Worm (Caenorhabditis elegans) whole organism, L1 larva: Measurements from ENCODE around the gene actl-1.

Source experiments
- C04F5.9 ChIP-seq: sonication (generic microtip); optimal IDR thresholded peaks from 2 replicates; lab custom pipeline; 2016; ENCODE audit warnings: missing genetic modification characterization, missing compliant biosample characterization
- Y116A8C.19 ChIP-seq: sonication (generic microtip); optimal IDR thresholded peaks from 2 replicates; lab custom pipeline; 2016; ENCODE audit warnings: missing compliant biosample characterization, missing genetic modification characterization, borderline replicate concordance
- aha-1 ChIP-seq: fragments of 150-350 bp; optimal IDR thresholded peaks from 2 replicates; lab custom pipeline; 2014; ENCODE audit warnings: missing biosample characterization, missing genetic modification characterization
- aly-2 ChIP-seq: fragments of 150-350 bp; optimal IDR thresholded peaks from 2 replicates; lab custom pipeline; 2014; ENCODE audit warnings: missing biosample characterization, missing genetic modification characterization
- blmp-1 ChIP-seq: fragments of 150-350 bp; optimal IDR thresholded peaks from 2 replicates; lab custom pipeline; 2014; ENCODE audit warnings: missing biosample characterization, missing genetic modification characterization
- ceh-8 ChIP-seq: fragments of 200-800 bp; sonication (Bioruptor generic); optimal IDR thresholded peaks from 2 replicates; lab custom pipeline; 2018; ENCODE audit warnings: mild to moderate bottlenecking, missing genetic modification characterization, moderate library complexity, missing compliant biosample characterization
- ceh-88 ChIP-seq: fragments of 200-800 bp; sonication (Bioruptor generic); IDR thresholded peaks from 2 replicates; pipeline ENCODE4 v1.3.6; 2022; ENCODE audit warnings: missing genetic modification characterization, missing compliant biosample characterization
- ceh-90 ChIP-seq: sonication (generic microtip); optimal IDR thresholded peaks from 2 replicates; lab custom pipeline; 2016; ENCODE audit warnings: missing genetic modification characterization, missing compliant biosample characterization
- ces-1 ChIP-seq: fragments of 150-350 bp; optimal IDR thresholded peaks from 2 replicates; lab custom pipeline; 2014; ENCODE audit warnings: missing biosample characterization, missing genetic modification reagents, missing genetic modification characterization
- dpl-1 ChIP-seq, 3 experiments: fragments of 150-350 bp in 2 of 3; sonication (generic microtip) in 1 of 3; optimal IDR thresholded peaks; 2 replicates each; lab custom pipeline; 2014 to 2017; ENCODE audit warnings: missing biosample characterization in 3 of 3, missing genetic modification characterization in 3 of 3, missing genetic modification reagents in 3 of 3
- efl-1 ChIP-seq, 4 experiments: fragments of 150-350 bp; optimal IDR thresholded peaks in 3 of 4; peaks in 1 of 4; 1 replicate in 1 of 4; 2 replicates in 3 of 4; lab custom pipeline; 2014; ENCODE audit warnings: missing biosample characterization in 2 of 4, missing genetic modification characterization in 2 of 4, missing genetic modification reagents in 2 of 4
- efl-3 ChIP-seq: fragments of 200-800 bp; sonication (Bioruptor generic); optimal IDR thresholded peaks from 2 replicates; lab custom pipeline; 2018; ENCODE audit warnings: mild to moderate bottlenecking, missing genetic modification characterization, missing compliant biosample characterization
- egl-13 ChIP-seq: sonication (generic microtip); optimal IDR thresholded peaks from 2 replicates; lab custom pipeline; 2016; ENCODE audit warnings: missing genotype, missing genetic modification reagents, missing genetic modification characterization, missing compliant biosample characterization
- elt-2 ChIP-seq: sonication (generic microtip); optimal IDR thresholded peaks from 2 replicates; lab custom pipeline; 2016; ENCODE audit warnings: missing genetic modification characterization, mild to moderate bottlenecking, inconsistent platforms, missing compliant biosample characterization, missing genetic modification reagents
- fos-1 ChIP-seq: fragments of 150-350 bp; optimal IDR thresholded peaks from 2 replicates; lab custom pipeline; 2014; ENCODE audit warnings: missing biosample characterization, missing genetic modification characterization
- hlh-4 ChIP-seq: sonication (generic microtip); optimal IDR thresholded peaks from 2 replicates; lab custom pipeline; 2016; ENCODE audit warnings: mild to moderate bottlenecking, missing genetic modification characterization, missing compliant biosample characterization
- hpl-2 ChIP-seq: fragments of 150-350 bp; optimal IDR thresholded peaks from 2 replicates; lab custom pipeline; 2014; ENCODE audit warnings: missing biosample characterization, missing genetic modification reagents, missing genetic modification characterization
- isw-1 ChIP-seq: fragments of 200-800 bp; sonication (Bioruptor generic); IDR thresholded peaks from 2 replicates; pipeline ENCODE4 v1.3.6; 2022; ENCODE audit warnings: missing genetic modification characterization, missing compliant biosample characterization
- lin-13 ChIP-seq: fragments of 150-350 bp; optimal IDR thresholded peaks from 2 replicates; lab custom pipeline; 2014; ENCODE audit warnings: missing biosample characterization, missing genetic modification reagents, missing genetic modification characterization
- lin-15B ChIP-seq: fragments of 150-350 bp; sonication (generic microtip); optimal IDR thresholded peaks from 3 replicates; lab custom pipeline; 2014; ENCODE audit warnings: missing biosample characterization, missing genetic modification characterization
- mab-9 ChIP-seq: fragments of 200-800 bp; sonication (Bioruptor generic); IDR thresholded peaks from 2 replicates; pipeline ENCODE4 v1.3.6; 2022; ENCODE audit warnings: missing genetic modification reagents, missing genetic modification characterization, missing compliant biosample characterization
- mef-2 ChIP-seq: fragments of 150-350 bp; optimal IDR thresholded peaks from 2 replicates; lab custom pipeline; 2014; ENCODE audit warnings: missing biosample characterization, missing genetic modification characterization
- nhr-12 ChIP-seq: sonication (generic microtip); optimal IDR thresholded peaks from 2 replicates; lab custom pipeline; 2017; ENCODE audit warnings: missing biosample characterization, missing genetic modification characterization
- nhr-237 ChIP-seq: fragments of 150-350 bp; optimal IDR thresholded peaks from 2 replicates; lab custom pipeline; 2014; ENCODE audit warnings: missing biosample characterization, missing genetic modification characterization
- nhr-47 ChIP-seq: sonication (generic microtip); optimal IDR thresholded peaks from 2 replicates; lab custom pipeline; 2016; ENCODE audit warnings: mild to moderate bottlenecking, missing genetic modification characterization, moderate library complexity, missing compliant biosample characterization
- nhr-84 ChIP-seq: sonication (generic microtip); optimal IDR thresholded peaks from 2 replicates; lab custom pipeline; 2017; ENCODE audit warnings: missing biosample characterization, missing genetic modification characterization
- nhr-85 ChIP-seq: sonication (generic microtip); peaks from one replicate; lab custom pipeline; 2016; ENCODE audit warnings: missing genetic modification characterization, inconsistent platforms, missing compliant biosample characterization
- rnt-1 ChIP-seq: sonication (generic microtip); optimal IDR thresholded peaks from 2 replicates; lab custom pipeline; 2016; ENCODE audit warnings: mild to moderate bottlenecking, missing genetic modification characterization, moderate library complexity, missing compliant biosample characterization
- skn-1 ChIP-seq: fragments of 150-350 bp; optimal IDR thresholded peaks from 2 replicates; lab custom pipeline; 2014; ENCODE audit warnings: missing biosample characterization, missing genetic modification characterization
- snpc-4 ChIP-seq: fragments of 150-350 bp; optimal IDR thresholded peaks from 2 replicates; lab custom pipeline; 2014; ENCODE audit warnings: missing biosample characterization, missing genetic modification characterization
- sox-4 ChIP-seq: sonication (generic microtip); optimal IDR thresholded peaks from 2 replicates; lab custom pipeline; 2016; ENCODE audit warnings: missing genetic modification characterization, missing compliant biosample characterization
- sptf-1 ChIP-seq: fragments of 150-350 bp; optimal IDR thresholded peaks from 2 replicates; lab custom pipeline; 2014; ENCODE audit warnings: missing biosample characterization, missing genetic modification characterization
- swsn-7 ChIP-seq: sonication (generic microtip); optimal IDR thresholded peaks from 2 replicates; lab custom pipeline; 2016; ENCODE audit warnings: missing genetic modification characterization, missing compliant biosample characterization
- tbx-2 ChIP-seq: sonication (generic microtip); optimal IDR thresholded peaks from 2 replicates; lab custom pipeline; 2016; ENCODE audit warnings: missing genetic modification characterization, missing compliant biosample characterization
- tlp-1 ChIP-seq: fragments of 150-350 bp; optimal IDR thresholded peaks from 2 replicates; lab custom pipeline; 2014; ENCODE audit warnings: missing biosample characterization, missing genetic modification characterization
- unc-30 ChIP-seq: sonication (generic microtip); optimal IDR thresholded peaks from 2 replicates; lab custom pipeline; 2017; ENCODE audit warnings: missing biosample characterization, missing genetic modification characterization
- unc-62 ChIP-seq: fragments of 150-350 bp; optimal IDR thresholded peaks from 2 replicates; lab custom pipeline; 2014; ENCODE audit warnings: missing biosample characterization, missing genetic modification reagents, missing genetic modification characterization
- vab-15 ChIP-seq: sonication (generic microtip); optimal IDR thresholded peaks from 2 replicates; lab custom pipeline; 2017; ENCODE audit warnings: missing genotype, mild to moderate bottlenecking, missing genetic modification characterization, missing compliant biosample characterization
- zag-1 ChIP-seq: fragments of 150-350 bp; optimal IDR thresholded peaks from 2 replicates; lab custom pipeline; 2014; ENCODE audit warnings: missing biosample characterization, missing genetic modification characterization
- zip-4 ChIP-seq: fragments of 200-800 bp; sonication (Bioruptor generic); optimal IDR thresholded peaks from 2 replicates; lab custom pipeline; 2018; ENCODE audit warnings: mild to moderate bottlenecking, missing genetic modification characterization, moderate library complexity, missing compliant biosample characterization
- ztf-4 ChIP-seq: fragments of 150-350 bp; optimal IDR thresholded peaks from 2 replicates; lab custom pipeline; 2014; ENCODE audit warnings: missing biosample characterization, missing genetic modification characterization

Gene actl-1

ce11 chrX:6467462-6467861 is 32.2 kb downstream of the actl-1 start, which contains the start of gene C15B12.3:
TSS of gene C15B12.3 (minus strand) at chrX:6467562.
- TF ChIP-seq efl-3 (GFP tag; lab: Kevin White, UChicago) (no peak), dpl-1 (GFP tag; optimal IDR thresholded peaks at IDR 0.05; lab: Kevin White, UChicago) (no peak), aly-2 (tag; lab: Kevin White, UChicago) (no peak), C04F5.9 (tag; lab: Kevin White, UChicago) (no peak), unc-62 (GFP tag; lab: Kevin White, UChicago) (no peak), tbx-2 (tag; lab: Kevin White, UChicago) (no peak), egl-13 (tag; lab: Kevin White, UChicago) (no peak), nhr-85 (no peak), fos-1 (tag; lab: Kevin White, UChicago) (no peak), hpl-2 (no peak), lin-13 (no peak), ces-1 (GFP tag; lab: Kevin White, UChicago) (no peak), lin-15B (tag; lab: Kevin White, UChicago) (no peak), swsn-7 (tag; lab: Kevin White, UChicago) (no peak), hlh-4 (tag; lab: Kevin White, UChicago) (no peak)

- peak; percentile 72 for TF ChIP-seq elt-2 (tag; lab: Kevin White, UChicago)
- no peak for TF ChIP-seq zip-4 (GFP tag; lab: Kevin White, UChicago)
These were observed 36.6 kb downstream of the actl-1 start, which contains the start of gene C15B12.2 for ce11 chrX:6462995-6463462. TSS of gene C15B12.2 (plus strand) at chrX:6463412.

- TF ChIP-seq zag-1 (tag; lab: Kevin White, UChicago) (no peak), nhr-237 (tag; lab: Kevin White, UChicago) (no peak), tlp-1 (no peak), efl-1 (optimal IDR thresholded peaks at IDR 0.05; lab: Kevin White, UChicago) (no peak), efl-1 (GFP tag; optimal IDR thresholded peaks at IDR 0.05 in 1 of 2; lab: Kevin White, UChicago) (peak in 1 of 2 experiments; percentile 88)
- TF ChIP-seq, all 84 proteins: peak for 1
These were observed 37.2 kb downstream of the actl-1 start for ce11 chrX:6462479-6462878.

ce11 chrX:6461729-6462128 is 37.9 kb downstream of the actl-1 start, which contains the start of gene K04E7.1:
TSS of gene K04E7.1 (plus strand) at chrX:6462029.
- no peak for TF ChIP-seq isw-1 (GFP tag; lab: Robert Waterston, UW)
- no peak for TF ChIP-seq mef-2 (tag; lab: Kevin White, UChicago)
- TF ChIP-seq aha-1, result no peak
- no peak for TF ChIP-seq mab-9 (GFP tag; lab: Robert Waterston, UW)
- no peak for TF ChIP-seq hpl-2
- no peak for TF ChIP-seq ceh-88 (GFP tag; lab: Robert Waterston, UW)
- TF ChIP-seq rnt-1 (tag; lab: Kevin White, UChicago), result no peak
- no peak for TF ChIP-seq Y116A8C.19 (tag; lab: Kevin White, UChicago)
- no peak for TF ChIP-seq lin-15B (tag; lab: Kevin White, UChicago)
- TF ChIP-seq vab-15, result no peak
- TF ChIP-seq tlp-1, result no peak
- no peak for TF ChIP-seq ceh-8 (GFP tag; lab: Kevin White, UChicago)
- TF ChIP-seq C04F5.9 (tag; lab: Kevin White, UChicago), result no peak
- TF ChIP-seq sox-4 (tag; lab: Kevin White, UChicago), result no peak
- TF ChIP-seq ceh-90 (tag; lab: Kevin White, UChicago), result no peak
- no peak for TF ChIP-seq unc-62 (GFP tag; lab: Kevin White, UChicago)

- TF ChIP-seq skn-1 (tag; lab: Kevin White, UChicago), result no peak
- TF ChIP-seq vab-15, result no peak
- no peak for TF ChIP-seq ceh-90 (tag; lab: Kevin White, UChicago)
- no peak for TF ChIP-seq nhr-84 (tag; lab: Kevin White, UChicago)
- no peak for TF ChIP-seq fos-1 (tag; lab: Kevin White, UChicago)
- TF ChIP-seq blmp-1 (tag; lab: Kevin White, UChicago), result no peak
- no peak for TF ChIP-seq unc-30 (tag; lab: Kevin White, UChicago)
- no peak for TF ChIP-seq nhr-12
- no peak for TF ChIP-seq snpc-4 (tag; lab: Kevin White, UChicago)
- no peak for TF ChIP-seq ztf-4 (tag; lab: Kevin White, UChicago)
- no peak for TF ChIP-seq sptf-1 (tag; lab: Kevin White, UChicago)
- no peak for TF ChIP-seq nhr-237 (tag; lab: Kevin White, UChicago)
- TF ChIP-seq nhr-47 (tag; lab: Kevin White, UChicago), result no peak
These were observed 39.5 kb downstream of the actl-1 start for ce11 chrX:6460123-6460522.
